Fruit fly (Drosophila melanogaster): ENCODE results near the gene Pgam5.
A peak's percentile ranks its signal among the peaks of the same experiment; 100 is the strongest.

Gene Pgam5

DNA sequence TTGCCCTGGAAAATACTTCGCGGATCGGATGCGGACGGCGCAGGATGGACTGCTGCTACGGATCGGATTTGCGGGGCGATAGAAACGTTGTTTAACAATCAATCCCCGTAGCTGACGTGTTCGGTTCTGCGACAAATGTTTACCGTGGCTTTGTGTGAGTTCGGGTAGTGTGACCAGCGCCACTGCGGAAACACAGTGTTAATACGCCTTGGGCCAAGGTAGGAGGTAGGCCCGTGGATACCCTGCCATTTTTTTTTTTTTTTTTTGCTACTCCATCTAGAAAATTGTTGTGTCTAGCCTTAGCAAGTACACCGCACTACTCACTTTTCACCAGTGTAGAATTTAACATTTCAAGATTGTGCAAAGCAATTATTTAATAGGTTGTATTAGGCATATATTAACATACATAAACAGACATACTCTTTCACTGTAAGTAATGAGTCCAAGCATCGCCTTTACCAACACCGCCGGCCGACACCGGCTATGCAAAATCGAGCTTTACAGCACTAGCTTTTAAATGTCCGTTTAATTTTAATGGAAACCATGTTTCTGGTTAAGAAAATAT is 11.7 kb downstream of the Pgam5 start, which contains the start of gene deltaCOP (continued):
- TF ChIP-seq en (GFP tag; optimal IDR thresholded peaks at IDR 0.05), result peak; percentile 69
- no peak for TF ChIP-seq fru (optimal IDR thresholded peaks at IDR 0.05)
- TF ChIP-seq amos (GFP tag; IDR thresholded peaks at IDR 0.05; ENCODE audit: partially characterized antibody), result peak; percentile 26; the same call in 1 of the 2 replicates
- peak; percentile 82 for TF ChIP-seq her (GFP tag; optimal IDR thresholded peaks at IDR 0.05)
- peak; percentile 86 for TF ChIP-seq Gug (GFP tag; IDR thresholded peaks at IDR 0.05)
- peak; percentile 79 for TF ChIP-seq CG11247 (GFP tag; IDR thresholded peaks at IDR 0.05)
- peak in 1 of 2 experiments; percentile 69 for TF ChIP-seq tll (GFP tag; optimal IDR thresholded peaks at IDR 0.05)
- TF ChIP-seq Med (GFP tag), result peak; percentile 97
- TF ChIP-seq Aef1 (GFP tag; IDR thresholded peaks at IDR 0.05), result peak; percentile 84
- TF ChIP-seq CG2116 (GFP tag; optimal IDR thresholded peaks at IDR 0.05), result peak; percentile 60
- peak; percentile 30 for TF ChIP-seq Lhr (GFP tag; optimal IDR thresholded peaks at IDR 0.05)
- peak; percentile 75 for TF ChIP-seq CG11695 (GFP tag; IDR thresholded peaks at IDR 0.05)
- no peak for TF ChIP-seq cad (GFP tag; optimal IDR thresholded peaks at IDR 0.05)
- TF ChIP-seq CG34422 (GFP tag; IDR thresholded peaks at IDR 0.05), result peak; percentile 85; the same call in 2 of the 3 replicates
- TF ChIP-seq Dref (GFP tag; IDR thresholded peaks at IDR 0.05), result 0 out of 2 replicates have a peak, but pooled peaks have one; percentile 26
- peak; percentile 59; the same call in 1 of the 2 replicates for TF ChIP-seq Rx (GFP tag; IDR thresholded peaks at IDR 0.05)
- TF ChIP-seq pb (GFP tag; optimal IDR thresholded peaks at IDR 0.05), result peak; percentile 82
- peak; percentile 77 for TF ChIP-seq Drgx (GFP tag; IDR thresholded peaks at IDR 0.05)
- TF ChIP-seq zen (tag; optimal IDR thresholded peaks at IDR 0.05), result peak; percentile 59
- TF ChIP-seq C15 (GFP tag; IDR thresholded peaks at IDR 0.05), result 0 out of 3 replicates have a peak, but pooled peaks have one; percentile 50
- no peak for TF ChIP-seq unc-4 (GFP tag; IDR thresholded peaks at IDR 0.05; ENCODE audit: partially characterized antibody)
- no peak for TF ChIP-seq chinmo (GFP tag; IDR thresholded peaks at IDR 0.05; ENCODE audit: partially characterized antibody)
- peak; percentile 92 for TF ChIP-seq gro (GFP tag; optimal IDR thresholded peaks at IDR 0.05)
- peak; percentile 82; the same call in 2 of the 3 replicates for TF ChIP-seq CG11456 (GFP tag; IDR thresholded peaks at IDR 0.05)
- peak; percentile 67 for TF ChIP-seq jigr1 (GFP tag; IDR thresholded peaks at IDR 0.05)
- peak; percentile 80 for TF ChIP-seq CG4820 (GFP tag; optimal IDR thresholded peaks at IDR 0.05)
- peak; percentile 43; the same call in 1 of the 2 replicates for TF ChIP-seq Doc2 (GFP tag; IDR thresholded peaks at IDR 0.05)
- TF ChIP-seq Awh (GFP tag; IDR thresholded peaks at IDR 0.05), result peak; percentile 67
- TF ChIP-seq ato (GFP tag; IDR thresholded peaks at IDR 0.05; ENCODE audit: partially characterized antibody), result no peak
- no peak for TF ChIP-seq ATbp (GFP tag; optimal IDR thresholded peaks at IDR 0.05)
- TF ChIP-seq CG8765 (GFP tag; IDR thresholded peaks at IDR 0.05), result peak; percentile 62; the same call in 1 of the 2 replicates
- TF ChIP-seq CG1603 (tag; optimal IDR thresholded peaks at IDR 0.05), result no peak
- peak; percentile 94 for TF ChIP-seq CHES-1-like (GFP tag; optimal IDR thresholded peaks at IDR 0.05)
- TF ChIP-seq kay (GFP tag; optimal IDR thresholded peaks at IDR 0.05), result peak; percentile 78
- TF ChIP-seq sd (tag; optimal IDR thresholded peaks at IDR 0.05), result no peak
- TF ChIP-seq CG10431 (GFP tag; optimal IDR thresholded peaks at IDR 0.05), result no peak
- peak; percentile 94 for TF ChIP-seq pho (GFP tag; optimal IDR thresholded peaks at IDR 0.05)
- no peak for TF ChIP-seq pros (GFP tag; optimal IDR thresholded peaks at IDR 0.05)
- no peak for TF ChIP-seq CG1529 (GFP tag; optimal IDR thresholded peaks at IDR 0.05)
- no peak for TF ChIP-seq pfk (GFP tag; optimal IDR thresholded peaks at IDR 0.05)
- peak; percentile 74 for TF ChIP-seq CG18619 (GFP tag; optimal IDR thresholded peaks at IDR 0.05)
- peak; percentile 79 for TF ChIP-seq CG17361 (GFP tag; IDR thresholded peaks at IDR 0.05)
- TF ChIP-seq bigmax (GFP tag; optimal IDR thresholded peaks at IDR 0.05), result no peak
- peak; percentile 79 for TF ChIP-seq nmo (GFP tag; optimal IDR thresholded peaks at IDR 0.05)
- peak; percentile 76 for TF ChIP-seq CG17359 (tag; optimal IDR thresholded peaks at IDR 0.05)
- TF ChIP-seq Pdp1 (GFP tag; optimal IDR thresholded peaks at IDR 0.05), result peak; percentile 85 to 91
- TF ChIP-seq CG12659 (GFP tag; optimal IDR thresholded peaks at IDR 0.05), result peak; percentile 90
- peak; percentile 88 for TF ChIP-seq Dbx (GFP tag; IDR thresholded peaks at IDR 0.05)
- peak; percentile 85 for TF ChIP-seq repo (GFP tag; optimal IDR thresholded peaks at IDR 0.05)
- TF ChIP-seq CG2120 (GFP tag; optimal IDR thresholded peaks at IDR 0.05), result peak; percentile 97

All from whole organism, embryonic.